Worm (Caenorhabditis elegans): ENCODE results near the gene Y54G11A.17.

DNA sequence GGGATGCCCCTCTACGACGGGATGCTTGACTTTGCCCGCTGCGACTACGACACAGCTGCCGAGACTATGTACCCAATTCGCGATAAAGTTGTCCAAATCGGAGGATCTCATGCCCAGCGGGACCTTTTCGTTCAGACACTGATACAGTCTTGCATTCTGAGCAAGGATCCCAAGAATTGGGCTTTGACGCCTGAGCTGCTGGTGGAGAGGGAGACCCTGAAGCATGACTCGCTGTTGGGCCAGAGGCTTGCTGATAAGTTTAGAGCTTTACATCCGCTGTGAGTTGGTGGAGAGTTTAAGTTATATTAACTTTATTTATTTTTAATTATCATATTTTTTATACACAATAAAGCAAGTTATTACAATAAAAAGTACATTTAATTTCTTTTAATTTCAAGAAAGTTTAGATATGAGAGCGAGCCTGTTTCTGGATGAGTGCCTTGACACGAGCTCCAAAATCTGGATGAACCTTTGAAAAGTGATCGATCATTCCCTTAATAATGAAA lies 49.9 kb downstream of the Y54G11A.17 start:
- TF ChIP-seq ama-1 (optimal IDR thresholded peaks at IDR 0.05) (no peak), ets-7 (tag; optimal IDR thresholded peaks at IDR 0.05) (no peak), hmbx-1 (tag; optimal IDR thresholded peaks at IDR 0.05) (no peak), hmg-4 (GFP tag; optimal IDR thresholded peaks at IDR 0.05) (no peak), hnd-1 (tag; optimal IDR thresholded peaks at IDR 0.05) (no peak), sea-1 (GFP tag; conservative IDR thresholded peaks at IDR 0.05) (no peak), ceh-36 (tag; optimal IDR thresholded peaks at IDR 0.05) (no peak), aly-1 (tag; optimal IDR thresholded peaks at IDR 0.05) (no peak), tra-4 (tag; optimal IDR thresholded peaks at IDR 0.05) (no peak), ceh-13 (GFP tag; optimal IDR thresholded peaks at IDR 0.05) (no peak), flt-1 (GFP tag; IDR thresholded peaks at IDR 0.05) (no peak), F13C5.2 (tag; optimal IDR thresholded peaks at IDR 0.05) (no peak), tbx-11 (GFP tag; IDR thresholded peaks at IDR 0.05) (no peak), scrt-1 (GFP tag; IDR thresholded peaks at IDR 0.05) (no peak)

All from whole organism, early embryonic.